Fruit fly (Drosophila melanogaster): ENCODE data around the gene Mgat2.

Gene Mgat2

dm6 chr3R:29983886-29984285 lies 38.1 kb downstream of the Mgat2 start:
- no peak for TF ChIP-seq CG14965 (GFP tag; optimal IDR thresholded peaks at IDR 0.05; ENCODE audit: borderline replicate concordance)
- no peak for TF ChIP-seq nmo (GFP tag; optimal IDR thresholded peaks at IDR 0.05)
- TF ChIP-seq ranshi (GFP tag; IDR thresholded peaks at IDR 0.05) = no peak
- TF ChIP-seq pros (GFP tag; optimal IDR thresholded peaks at IDR 0.05) = peak; percentile 40
- TF ChIP-seq Adf1 (GFP tag; IDR thresholded peaks at IDR 0.05) = no peak
- TF ChIP-seq Ssrp (tag; optimal IDR thresholded peaks at IDR 0.05) = no peak
- TF ChIP-seq sug (tag; optimal IDR thresholded peaks at IDR 0.05) = no peak
- no peak for TF ChIP-seq CG15479 (GFP tag; optimal IDR thresholded peaks at IDR 0.05)
- TF ChIP-seq Doc3 (GFP tag; IDR thresholded peaks at IDR 0.05; ENCODE audit: partially characterized antibody) = no peak
- no peak for TF ChIP-seq esg (GFP tag; conservative IDR thresholded peaks at IDR 0.05)
- TF ChIP-seq CkIIα-i1 (GFP tag; IDR thresholded peaks at IDR 0.05) = no peak
- TF ChIP-seq CG12236 (GFP tag; optimal IDR thresholded peaks at IDR 0.05) = no peak
- TF ChIP-seq Lim3 (GFP tag; IDR thresholded peaks at IDR 0.05) = no peak
- TF ChIP-seq CG9437 (GFP tag; optimal IDR thresholded peaks at IDR 0.05) = no peak
- TF ChIP-seq NC2α (GFP tag; optimal IDR thresholded peaks at IDR 0.05) = no peak
- TF ChIP-seq Fer1 (GFP tag; optimal IDR thresholded peaks at IDR 0.05) = no peak
- no peak for TF ChIP-seq tio (GFP tag; optimal IDR thresholded peaks at IDR 0.05)
- no peak for TF ChIP-seq pan (optimal IDR thresholded peaks at IDR 0.05)
- no peak for TF ChIP-seq pan (GFP tag; optimal IDR thresholded peaks at IDR 0.05 in 1 of 2, IDR thresholded peaks at IDR 0.05 in 1 of 2)
- TF ChIP-seq Hey (tag; optimal IDR thresholded peaks at IDR 0.05) = no peak
- TF ChIP-seq CG16813 (GFP tag; IDR thresholded peaks at IDR 0.05; ENCODE audit: partially characterized antibody) = no peak
- TF ChIP-seq gsb-n (tag; optimal IDR thresholded peaks at IDR 0.05) = peak; percentile 18
- TF ChIP-seq CG11695 (GFP tag; IDR thresholded peaks at IDR 0.05) = no peak
- TF ChIP-seq CG12155 (GFP tag; optimal IDR thresholded peaks at IDR 0.05) = no peak
- TF ChIP-seq ro (GFP tag; IDR thresholded peaks at IDR 0.05) = no peak
- TF ChIP-seq tgo (GFP tag; IDR thresholded peaks at IDR 0.05) = no peak
- no peak for TF ChIP-seq Myb (GFP tag; optimal IDR thresholded peaks at IDR 0.05)
- no peak for TF ChIP-seq Dad (GFP tag; optimal IDR thresholded peaks at IDR 0.05)
- no peak for TF ChIP-seq salm (tag; optimal IDR thresholded peaks at IDR 0.05)
- TF ChIP-seq CG4360 (GFP tag; IDR thresholded peaks at IDR 0.05) = no peak
- TF ChIP-seq Dip3 (GFP tag; optimal IDR thresholded peaks at IDR 0.05) = no peak
- no peak for TF ChIP-seq fd102C (GFP tag; optimal IDR thresholded peaks at IDR 0.05)
- no peak for TF ChIP-seq psq (GFP tag; optimal IDR thresholded peaks at IDR 0.05)
- TF ChIP-seq Awh (GFP tag; IDR thresholded peaks at IDR 0.05) = no peak
- peak; percentile 87 for TF ChIP-seq CG12769 (tag; optimal IDR thresholded peaks at IDR 0.05)
- no peak for TF ChIP-seq slp2 (GFP tag; optimal IDR thresholded peaks at IDR 0.05)
- no peak for TF ChIP-seq CG16779 (GFP tag; IDR thresholded peaks at IDR 0.05)
- TF ChIP-seq CG14441 (GFP tag; IDR thresholded peaks at IDR 0.05) = no peak
- no peak for TF ChIP-seq zfh2 (GFP tag; optimal IDR thresholded peaks at IDR 0.05)
- no peak for TF ChIP-seq TFAM (GFP tag; optimal IDR thresholded peaks at IDR 0.05)
- no peak for TF ChIP-seq NC2β (GFP tag; optimal IDR thresholded peaks at IDR 0.05)
- TF ChIP-seq schlank (tag; optimal IDR thresholded peaks at IDR 0.05) = no peak
- no peak for TF ChIP-seq nerfin-1 (tag; optimal IDR thresholded peaks at IDR 0.05)
- no peak for TF ChIP-seq luna (GFP tag; optimal IDR thresholded peaks at IDR 0.05)
- no peak for TF ChIP-seq Atf6 (GFP tag; IDR thresholded peaks at IDR 0.05)
- TF ChIP-seq CG12659 (GFP tag; optimal IDR thresholded peaks at IDR 0.05) = no peak
- peak; percentile 74 for TF ChIP-seq grn (GFP tag; optimal IDR thresholded peaks at IDR 0.05)
- no peak for TF ChIP-seq sd (tag; optimal IDR thresholded peaks at IDR 0.05)
- no peak for TF ChIP-seq Asciz (GFP tag; optimal IDR thresholded peaks at IDR 0.05)
- no peak for TF ChIP-seq CG33557 (GFP tag; optimal IDR thresholded peaks at IDR 0.05)
- no peak for TF ChIP-seq CG7556 (GFP tag; optimal IDR thresholded peaks at IDR 0.05)
- peak; percentile 75; the same call in 1 of the 2 replicates for TF ChIP-seq vvl (GFP tag; IDR thresholded peaks at IDR 0.05)
- no peak for TF ChIP-seq CG4820 (GFP tag; optimal IDR thresholded peaks at IDR 0.05)

Measured in whole organism, embryonic.